Worm (Caenorhabditis elegans) whole organism, mixed stage, embryonic: Measurements from ENCODE around the gene srx-77.

Source experiments
- M03D4.4 ChIP-seq: sonication (generic microtip); optimal IDR thresholded peaks from 2 replicates; lab custom pipeline; 2017; ENCODE audit warnings: mild to moderate bottlenecking, missing genetic modification characterization, missing compliant biosample characterization
- bed-3 ChIP-seq: fragments of 200-800 bp; sonication (Bioruptor generic); optimal IDR thresholded peaks from 3 replicates; lab custom pipeline; 2018; ENCODE audit warnings: mild to moderate bottlenecking, missing genetic modification characterization, moderate library complexity, missing compliant biosample characterization
- blmp-1 ChIP-seq: fragments of 150-350 bp; optimal IDR thresholded peaks from 2 replicates; lab custom pipeline; 2014; ENCODE audit warnings: missing biosample characterization, missing genetic modification characterization
- ceh-39 ChIP-seq: fragments of 150-350 bp; optimal IDR thresholded peaks from 2 replicates; lab custom pipeline; 2014; ENCODE audit warnings: missing biosample characterization, missing genetic modification characterization
- ceh-83 ChIP-seq: fragments of 200-800 bp; sonication (Bioruptor generic); optimal IDR thresholded peaks from 2 replicates; lab custom pipeline; 2018; ENCODE audit warnings: mild to moderate bottlenecking, missing genetic modification characterization, missing compliant biosample characterization
- ces-1 ChIP-seq: fragments of 150-350 bp; optimal IDR thresholded peaks from 2 replicates; lab custom pipeline; 2014; ENCODE audit warnings: missing biosample characterization, missing genetic modification reagents, missing genetic modification characterization
- cnd-1 ChIP-seq: fragments of 200-800 bp; sonication (Bioruptor generic); optimal IDR thresholded peaks from 2 replicates; lab custom pipeline; 2018; ENCODE audit warnings: mild to moderate bottlenecking, missing genetic modification characterization, missing compliant biosample characterization
- drap-1 ChIP-seq: fragments of 200-800 bp; sonication (Bioruptor generic); optimal IDR thresholded peaks from 3 replicates; lab custom pipeline; 2018; ENCODE audit warnings: mild to moderate bottlenecking, missing genetic modification characterization, missing compliant biosample characterization
- elt-1 ChIP-seq: sonication (generic microtip); optimal IDR thresholded peaks from 2 replicates; lab custom pipeline; 2017; ENCODE audit warnings: missing genetic modification characterization, mild to moderate bottlenecking, missing compliant biosample characterization, antibody characterized with exemption, moderate library complexity, borderline replicate concordance; ENCODE audit not compliant: insufficient read depth
- elt-3 ChIP-seq: fragments of 150-350 bp; optimal IDR thresholded peaks from 2 replicates; lab custom pipeline; 2014; ENCODE audit warnings: missing biosample characterization, missing genetic modification characterization
- flh-1 ChIP-seq: fragments of 200-800 bp; sonication (Bioruptor generic); optimal IDR thresholded peaks from 2 replicates; lab custom pipeline; 2018; ENCODE audit warnings: mild to moderate bottlenecking, missing genetic modification characterization, moderate library complexity, missing compliant biosample characterization
- ham-2 ChIP-seq: fragments of 200-800 bp; sonication (Bioruptor generic); optimal IDR thresholded peaks from 2 replicates; lab custom pipeline; 2018; ENCODE audit warnings: mild to moderate bottlenecking, missing genetic modification characterization, missing compliant biosample characterization
- lin-13 ChIP-seq: fragments of 150-350 bp; optimal IDR thresholded peaks from 2 replicates; lab custom pipeline; 2014; ENCODE audit warnings: missing biosample characterization, missing genetic modification characterization
- lin-32 ChIP-seq: fragments of 200-800 bp; sonication (Bioruptor generic); optimal IDR thresholded peaks from 2 replicates; lab custom pipeline; 2018; ENCODE audit warnings: mild to moderate bottlenecking, missing genetic modification characterization, missing compliant biosample characterization
- lsy-2 ChIP-seq: fragments of 150-350 bp; optimal IDR thresholded peaks from 2 replicates; lab custom pipeline; 2014; ENCODE audit warnings: missing biosample characterization, missing genetic modification characterization
- mab-5 ChIP-seq: fragments of 150-350 bp; optimal IDR thresholded peaks from 2 replicates; lab custom pipeline; 2014; ENCODE audit warnings: missing biosample characterization, missing genetic modification characterization
- mep-1 ChIP-seq: fragments of 150-350 bp; optimal IDR thresholded peaks from 2 replicates; lab custom pipeline; 2017; ENCODE audit warnings: missing biosample characterization, missing genetic modification reagents, missing genetic modification characterization, inconsistent platforms
- mls-2 ChIP-seq: sonication (generic microtip); optimal IDR thresholded peaks from 2 replicates; lab custom pipeline; 2016; ENCODE audit warnings: mild to moderate bottlenecking, missing genetic modification characterization, moderate library complexity, missing compliant biosample characterization
- nhr-12 ChIP-seq: fragments of 150-350 bp; optimal IDR thresholded peaks from 2 replicates; lab custom pipeline; 2014; ENCODE audit warnings: missing biosample characterization, missing genetic modification characterization
- nhr-2 ChIP-seq: fragments of 150-350 bp; optimal IDR thresholded peaks from 2 replicates; lab custom pipeline; 2014; ENCODE audit warnings: missing biosample characterization, missing genetic modification characterization
- nhr-237 ChIP-seq: fragments of 150-350 bp; optimal IDR thresholded peaks from 2 replicates; lab custom pipeline; 2014; ENCODE audit warnings: missing biosample characterization, missing genetic modification characterization
- nhr-28 ChIP-seq: fragments of 150-350 bp; optimal IDR thresholded peaks from 2 replicates; lab custom pipeline; 2014; ENCODE audit warnings: missing biosample characterization, missing genetic modification characterization
- nhr-76 ChIP-seq: sonication (generic microtip); optimal IDR thresholded peaks from 2 replicates; lab custom pipeline; 2017; ENCODE audit warnings: missing biosample characterization, missing genetic modification characterization
- pha-4 ChIP-seq: fragments of 150-350 bp; optimal IDR thresholded peaks from 2 replicates; lab custom pipeline; 2018; ENCODE audit warnings: missing biosample characterization, missing genetic modification reagents, missing genetic modification characterization
- snpc-4 ChIP-seq: fragments of 150-350 bp; optimal IDR thresholded peaks from 2 replicates; lab custom pipeline; 2014; ENCODE audit warnings: missing biosample characterization, missing genetic modification characterization
- sptf-1 ChIP-seq: sonication (generic microtip); optimal IDR thresholded peaks from 2 replicates; lab custom pipeline; 2017; ENCODE audit warnings: mild to moderate bottlenecking, missing genetic modification characterization, moderate library complexity, missing compliant biosample characterization
- tbx-8 ChIP-seq: fragments of 200-800 bp; sonication (Bioruptor generic); optimal IDR thresholded peaks from 2 replicates; lab custom pipeline; 2018; ENCODE audit warnings: mild to moderate bottlenecking, missing genetic modification characterization, moderate library complexity, missing compliant biosample characterization
- unc-120 ChIP-seq: sonication (generic microtip); optimal IDR thresholded peaks from 2 replicates; lab custom pipeline; 2017; ENCODE audit warnings: missing genetic modification characterization, missing compliant biosample characterization; ENCODE audit not compliant: poor library complexity, severe bottlenecking
- unc-39 ChIP-seq: fragments of 150-350 bp; optimal IDR thresholded peaks from 2 replicates; lab custom pipeline; 2014; ENCODE audit warnings: missing biosample characterization, missing genetic modification characterization
- unc-62 ChIP-seq: fragments of 150-350 bp; optimal IDR thresholded peaks from 2 replicates; lab custom pipeline; 2014; ENCODE audit warnings: missing biosample characterization, missing genetic modification reagents, missing genetic modification characterization
- zip-8 ChIP-seq: fragments of 150-350 bp; optimal IDR thresholded peaks from 2 replicates; lab custom pipeline; 2014; ENCODE audit warnings: missing biosample characterization, missing genetic modification characterization
- ztf-11 ChIP-seq: fragments of 150-350 bp; optimal IDR thresholded peaks from 2 replicates; lab custom pipeline; 2014; ENCODE audit warnings: missing biosample characterization, missing genetic modification characterization

srx-77 gene

ce11 chrV:4672487-4672886 lies 4.0 kb upstream of the srx-77 start, which contains the start of gene K03B4.9:
TSS of gene K03B4.9 (minus strand) at chrV:4672587.
- TF ChIP-seq unc-62 (GFP tag; lab: Kevin White, UChicago) (no peak), unc-39 (tag; lab: Kevin White, UChicago) (no peak), lin-13 (tag; lab: Kevin White, UChicago) (no peak), mep-1 (no peak), bed-3 (GFP tag; lab: Kevin White, UChicago) (no peak), M03D4.4 (tag; lab: Kevin White, UChicago) (no peak), ham-2 (GFP tag; lab: Kevin White, UChicago) (no peak), lsy-2 (tag; lab: Kevin White, UChicago) (no peak), ceh-83 (GFP tag; lab: Kevin White, UChicago) (no peak), pha-4 (tag; lab: Kevin White, UChicago) (no peak), snpc-4 (tag; lab: Kevin White, UChicago) (no peak), nhr-2 (no peak), nhr-28 (no peak), nhr-12 (no peak), ztf-11 (no peak)
- TF ChIP-seq, all 35 proteins: peak for 0

- peak; percentile 54 for TF ChIP-seq ham-2 (GFP tag; lab: Kevin White, UChicago)
- TF ChIP-seq blmp-1 (tag; lab: Kevin White, UChicago), result no peak
These were observed 1.5 kb downstream of the srx-77 start for ce11 chrV:4667062-4667461.

ce11 chrV:4665651-4666050 lies 2.9 kb downstream of the srx-77 start, which contains the start of gene srx-73:
TSS of gene srx-73 (minus strand) at chrV:4665751.
- TF ChIP-seq mab-5 (tag; lab: Kevin White, UChicago), result no peak
- no peak for TF ChIP-seq ham-2 (GFP tag; lab: Kevin White, UChicago)
- no peak for TF ChIP-seq drap-1 (GFP tag; lab: Kevin White, UChicago)

ce11 chrV:4662400-4662799 lies 6.1 kb downstream of the srx-77 start, which contains the start of gene srx-74:
TSS of gene srx-74 (minus strand) at chrV:4662500.
- no peak for TF ChIP-seq ces-1 (GFP tag; lab: Kevin White, UChicago)
- no peak for TF ChIP-seq lin-13 (tag; lab: Kevin White, UChicago)
- TF ChIP-seq elt-1 (tag; lab: Kevin White, UChicago), result no peak
- TF ChIP-seq cnd-1 (tag; lab: Kevin White, UChicago), result no peak
- TF ChIP-seq lin-32 (GFP tag; lab: Kevin White, UChicago), result no peak
- no peak for TF ChIP-seq snpc-4 (tag; lab: Kevin White, UChicago)
- no peak for TF ChIP-seq pha-4 (tag; lab: Kevin White, UChicago)
- no peak for TF ChIP-seq zip-8
- no peak for TF ChIP-seq M03D4.4 (tag; lab: Kevin White, UChicago)
- no peak for TF ChIP-seq unc-62 (GFP tag; lab: Kevin White, UChicago)
- TF ChIP-seq sptf-1 (tag; lab: Kevin White, UChicago), result no peak
- TF ChIP-seq nhr-76, result no peak
- TF ChIP-seq nhr-12, result no peak
- TF ChIP-seq ceh-83 (GFP tag; lab: Kevin White, UChicago), result no peak
- TF ChIP-seq unc-39 (tag; lab: Kevin White, UChicago), result no peak
- TF ChIP-seq nhr-237 (tag; lab: Kevin White, UChicago), result no peak
- no peak for TF ChIP-seq flh-1 (GFP tag; lab: Kevin White, UChicago)
- no peak for TF ChIP-seq drap-1 (GFP tag; lab: Kevin White, UChicago)
- no peak for TF ChIP-seq unc-120
- no peak for TF ChIP-seq mls-2 (tag; lab: Kevin White, UChicago)

- TF ChIP-seq ceh-39 (tag; lab: Kevin White, UChicago) (no peak), drap-1 (GFP tag; lab: Kevin White, UChicago) (no peak), mab-5 (tag; lab: Kevin White, UChicago) (no peak), lin-32 (GFP tag; lab: Kevin White, UChicago) (no peak), nhr-237 (tag; lab: Kevin White, UChicago) (no peak), unc-120 (no peak), M03D4.4 (tag; lab: Kevin White, UChicago) (no peak), elt-3 (tag; lab: Kevin White, UChicago) (no peak), flh-1 (GFP tag; lab: Kevin White, UChicago) (no peak), mep-1 (no peak), nhr-76 (no peak), lin-13 (tag; lab: Kevin White, UChicago) (no peak), tbx-8 (GFP tag; lab: Kevin White, UChicago) (no peak)
These were observed 13.4 kb downstream of the srx-77 start, which contains the start of gene F41F3.9 for ce11 chrV:4655175-4655574. TSS of gene F41F3.9 (plus strand) at chrV:4655475.
